Worm (Caenorhabditis elegans) whole organism, early embryonic: ENCODE measurements around the gene clec-160.

ENCODE experiments used
- B0310.2 ChIP-seq: sonication (generic microtip); optimal IDR thresholded peaks from 2 replicates; lab custom pipeline; 2016; ENCODE audit warnings: mild to moderate bottlenecking, missing genetic modification characterization, missing compliant biosample characterization
- F13C5.2 ChIP-seq: sonication (generic microtip); optimal IDR thresholded peaks from 2 replicates; lab custom pipeline; 2017; ENCODE audit warnings: mild to moderate bottlenecking, missing genetic modification characterization, inconsistent platforms, missing compliant biosample characterization
- aly-1 ChIP-seq: sonication (generic microtip); optimal IDR thresholded peaks from 2 replicates; lab custom pipeline; 2016; ENCODE audit warnings: missing genetic modification characterization, missing compliant biosample characterization
- ama-1 ChIP-seq: fragments of 150-350 bp; optimal IDR thresholded peaks from 2 replicates; lab custom pipeline; 2014
- ceh-13 ChIP-seq: fragments of 200-800 bp; sonication (Bioruptor generic); optimal IDR thresholded peaks from 2 replicates; lab custom pipeline; 2018; ENCODE audit warnings: mild to moderate bottlenecking, missing genetic modification characterization, missing compliant biosample characterization
- ets-7 ChIP-seq: sonication (generic microtip); optimal IDR thresholded peaks from 2 replicates; lab custom pipeline; 2016; ENCODE audit warnings: missing genotype, missing genetic modification characterization, missing compliant biosample characterization
- flt-1 ChIP-seq: fragments of 200-800 bp; sonication (Bioruptor generic); IDR thresholded peaks from 2 replicates; pipeline ENCODE4 v1.3.6; 2022; ENCODE audit warnings: missing genetic modification characterization, missing compliant biosample characterization
- hmbx-1 ChIP-seq: sonication (generic microtip); optimal IDR thresholded peaks from 2 replicates; lab custom pipeline; 2016; ENCODE audit warnings: mild to moderate bottlenecking, missing genetic modification characterization, missing compliant biosample characterization
- hnd-1 ChIP-seq: sonication (generic microtip); optimal IDR thresholded peaks from 2 replicates; lab custom pipeline; 2016; ENCODE audit warnings: missing genetic modification characterization, missing compliant biosample characterization
- pes-1 ChIP-seq: fragments of 200-800 bp; sonication (Bioruptor generic); IDR thresholded peaks from 2 replicates; pipeline ENCODE4 v1.3.6; 2022; ENCODE audit warnings: missing genetic modification reagents, missing genetic modification characterization, missing compliant biosample characterization
- scrt-1 ChIP-seq: fragments of 200-800 bp; sonication (Bioruptor generic); IDR thresholded peaks from 2 replicates; pipeline ENCODE4 v1.3.6; 2022; ENCODE audit warnings: missing genetic modification characterization, missing compliant biosample characterization
- sea-1 ChIP-seq: fragments of 200-800 bp; sonication (Bioruptor generic); conservative IDR thresholded peaks from 2 replicates; pipeline ENCODE4 v1.3.6; 2022; ENCODE audit warnings: missing genetic modification characterization, missing compliant biosample characterization
- tbx-11 ChIP-seq: fragments of 200-800 bp; sonication (Bioruptor generic); IDR thresholded peaks from 2 replicates; pipeline ENCODE4 v1.3.6; 2022; ENCODE audit warnings: missing genetic modification characterization, missing compliant biosample characterization
- tra-4 ChIP-seq: sonication (generic microtip); optimal IDR thresholded peaks from 2 replicates; lab custom pipeline; 2017; ENCODE audit warnings: missing genetic modification characterization, missing compliant biosample characterization

ce11 chrIII:8239325-8239724 lies 36.4 kb downstream of the clec-160 start, which contains the start of gene tsp-1:
- TF ChIP-seq tra-4 (tag; lab: Kevin White, UChicago) (no peak), ceh-13 (GFP tag; lab: Kevin White, UChicago) (no peak), hmbx-1 (tag; lab: Kevin White, UChicago) (no peak), hnd-1 (tag; lab: Kevin White, UChicago) (no peak), B0310.2 (no peak), ama-1 (lab: Kevin White, UChicago) (no peak), tbx-11 (GFP tag; lab: Robert Waterston, UW) (no peak), pes-1 (GFP tag; lab: Robert Waterston, UW) (no peak), scrt-1 (GFP tag; lab: Robert Waterston, UW) (no peak), flt-1 (no peak), ets-7 (tag; lab: Kevin White, UChicago) (no peak), F13C5.2 (tag; lab: Kevin White, UChicago) (no peak), sea-1 (GFP tag; lab: Robert Waterston, UW) (no peak), aly-1 (tag; lab: Kevin White, UChicago) (no peak)
